Fruit fly (Drosophila melanogaster) whole organism, embryonic: ENCODE data around the gene Aatf.

Experiments
- Atf-2 ChIP-seq: fragments of 200-800 bp; sonication (Bioruptor generic); optimal IDR thresholded peaks from 2 replicates; lab custom pipeline; 2016; ENCODE audit warnings: missing biosample characterization, missing genetic modification characterization
- Awh ChIP-seq: fragments of 200-800 bp; sonication (Bioruptor generic); IDR thresholded peaks from 2 replicates; pipeline ENCODE4, ENCODE4 v1.3.6; 2022; ENCODE audit warnings: missing biosample characterization, missing genetic modification characterization
- Bgb ChIP-seq: fragments of 200-800 bp; sonication (Bioruptor generic); IDR thresholded peaks from 2 replicates; pipeline ENCODE4 v1.3.6; 2022; ENCODE audit warnings: missing biosample characterization, missing genetic modification characterization; ENCODE audit not compliant: partially characterized antibody
- CG10267 ChIP-seq: fragments of 200-800 bp; sonication (Bioruptor generic); optimal IDR thresholded peaks from 2 replicates; lab custom pipeline; 2018; ENCODE audit warnings: missing biosample characterization, mild to moderate bottlenecking, missing genetic modification characterization, moderate library complexity
- CG11504 ChIP-seq: fragments of 200-800 bp; sonication (Bioruptor generic); optimal IDR thresholded peaks from 3 replicates; lab custom pipeline; 2019; ENCODE audit warnings: missing biosample characterization, mild to moderate bottlenecking, missing genetic modification characterization, moderate library complexity
- CG11560 ChIP-seq: fragments of 200-800 bp; sonication (Bioruptor generic); IDR thresholded peaks from 3 replicates; pipeline ENCODE4 v1.3.6; 2022; ENCODE audit warnings: missing biosample characterization, missing genetic modification characterization
- CG13894 ChIP-seq: fragments of 200-800 bp; sonication (Bioruptor generic); optimal IDR thresholded peaks from 3 replicates; lab custom pipeline; 2018; ENCODE audit warnings: missing biosample characterization, mild to moderate bottlenecking, missing genetic modification characterization, moderate library complexity
- CG15601 ChIP-seq: fragments of 200-800 bp; sonication (Bioruptor generic); optimal IDR thresholded peaks from 3 replicates; lab custom pipeline; 2019; ENCODE audit warnings: missing biosample characterization, mild to moderate bottlenecking, missing genetic modification characterization, moderate library complexity
- CG17612 ChIP-seq: fragments of 200-800 bp; sonication (Bioruptor generic); IDR thresholded peaks from 2 replicates; pipeline ENCODE4 v1.3.6; 2022; ENCODE audit warnings: missing biosample characterization, missing genetic modification characterization
- CG17829 ChIP-seq: fragments of 200-800 bp; optimal IDR thresholded peaks from 2 replicates; lab custom pipeline; 2019; ENCODE audit warnings: missing biosample characterization, mild to moderate bottlenecking, missing genetic modification characterization, moderate library complexity
- CG1832 ChIP-seq: fragments of 200-800 bp; sonication (Bioruptor generic); optimal IDR thresholded peaks from 2 replicates; lab custom pipeline; 2017; ENCODE audit warnings: missing biosample characterization, mild to moderate bottlenecking, missing genetic modification characterization, inconsistent platforms
- CG18619 ChIP-seq: fragments of 200-800 bp; sonication (Bioruptor generic); optimal IDR thresholded peaks from 3 replicates; lab custom pipeline; 2017; ENCODE audit warnings: missing biosample characterization, mild to moderate bottlenecking, missing genetic modification characterization
- CG2202 ChIP-seq: fragments of 200-800 bp; sonication (Bioruptor generic); optimal IDR thresholded peaks from 2 replicates; lab custom pipeline; 2018; ENCODE audit warnings: missing biosample characterization, mild to moderate bottlenecking, missing genetic modification characterization
- CG31388 ChIP-seq: fragments of 200-800 bp; sonication (Bioruptor generic); optimal IDR thresholded peaks from 2 replicates; lab custom pipeline; 2016; ENCODE audit warnings: missing biosample characterization, missing genetic modification characterization
- CG31441 ChIP-seq: fragments of 200-800 bp; sonication (Bioruptor generic); IDR thresholded peaks from 2 replicates; pipeline ENCODE4 v1.3.6; 2022; ENCODE audit warnings: missing biosample characterization, missing genetic modification characterization
- CG34422 ChIP-seq: fragments of 200-800 bp; sonication (Bioruptor generic); IDR thresholded peaks from 3 replicates; pipeline ENCODE4 v1.3.6; 2022; ENCODE audit warnings: missing biosample characterization, missing genetic modification characterization
- CG4282 ChIP-seq: fragments of 200-800 bp; sonication (Bioruptor generic); optimal IDR thresholded peaks from 2 replicates; lab custom pipeline; 2016; ENCODE audit warnings: missing biosample characterization, missing genetic modification characterization
- CG4360 ChIP-seq: fragments of 200-800 bp; sonication (Bioruptor generic); IDR thresholded peaks from 2 replicates; pipeline ENCODE4 v1.3.6; 2022; ENCODE audit warnings: missing biosample characterization, missing genetic modification characterization
- CG6791 ChIP-seq: fragments of 200-800 bp; sonication (Bioruptor generic); IDR thresholded peaks from 3 replicates; pipeline ENCODE4 v1.3.6; 2022; ENCODE audit warnings: missing biosample characterization, missing genetic modification characterization; ENCODE audit not compliant: partially characterized antibody
- CG8388 ChIP-seq: fragments of 200-800 bp; sonication (Bioruptor generic); optimal IDR thresholded peaks from 2 replicates; lab custom pipeline; 2019; ENCODE audit warnings: missing biosample characterization, mild to moderate bottlenecking, missing genetic modification characterization, moderate library complexity
- CG8944 ChIP-seq: fragments of 200-800 bp; sonication (Bioruptor generic); optimal IDR thresholded peaks from 3 replicates; lab custom pipeline; 2016; ENCODE audit warnings: missing biosample characterization, missing genetic modification characterization
- CrebB ChIP-seq: fragments of 200-800 bp; sonication (Bioruptor generic); optimal IDR thresholded peaks from 3 replicates; lab custom pipeline; 2018; ENCODE audit warnings: missing biosample characterization, mild to moderate bottlenecking, missing genetic modification characterization
- Hr3 ChIP-seq: fragments of 200-800 bp; sonication (Bioruptor generic); optimal IDR thresholded peaks from 3 replicates; lab custom pipeline; 2016; ENCODE audit warnings: missing biosample characterization, missing genetic modification characterization
- Hr51 ChIP-seq, 2 experiments: fragments of 200-800 bp; sonication (Bioruptor generic); optimal IDR thresholded peaks; 2 replicates in 1 of 2; 3 replicates in 1 of 2; lab custom pipeline; 2016 to 2018; ENCODE audit warnings: missing biosample characterization in 2 of 2, missing genetic modification characterization in 2 of 2, mild to moderate bottlenecking in 1 of 2, moderate library complexity in 1 of 2
- NFAT ChIP-seq: fragments of 200-800 bp; sonication (Bioruptor generic); IDR thresholded peaks from 2 replicates; pipeline ENCODE4 v1.3.6; 2022; ENCODE audit warnings: missing biosample characterization, missing genetic modification characterization
- NK7.1 ChIP-seq: fragments of 200-800 bp; sonication (Bioruptor generic); optimal IDR thresholded peaks from 3 replicates; lab custom pipeline; 2016; ENCODE audit warnings: missing biosample characterization, missing genetic modification characterization
- Oli ChIP-seq: fragments of 200-800 bp; sonication (Bioruptor generic); optimal IDR thresholded peaks from 2 replicates; lab custom pipeline; 2018; ENCODE audit warnings: missing biosample characterization, mild to moderate bottlenecking, missing genetic modification characterization, moderate library complexity
- Rx ChIP-seq: fragments of 200-800 bp; sonication (Bioruptor generic); IDR thresholded peaks from 2 replicates; pipeline ENCODE4 v1.3.6; 2022; ENCODE audit warnings: missing biosample characterization, missing genetic modification characterization
- Usf ChIP-seq: fragments of 200-800 bp; sonication (Bioruptor generic); optimal IDR thresholded peaks from 2 replicates; lab custom pipeline; 2017; ENCODE audit warnings: missing genotype, missing biosample characterization, missing genetic modification characterization
- abd-A ChIP-seq: fragments of 200-800 bp; sonication (Bioruptor generic); optimal IDR thresholded peaks from 3 replicates; lab custom pipeline; 2019; ENCODE audit warnings: missing biosample characterization, mild to moderate bottlenecking, missing genetic modification characterization, moderate library complexity
- bbx ChIP-seq: fragments of 200-800 bp; sonication (Bioruptor generic); IDR thresholded peaks from 2 replicates; pipeline ENCODE4 v1.3.6; 2022; ENCODE audit warnings: missing biosample characterization, missing genetic modification characterization; ENCODE audit not compliant: partially characterized antibody
- cas ChIP-seq: fragments of 200-800 bp; sonication (Bioruptor generic); IDR thresholded peaks from 2 replicates; pipeline ENCODE4 v1.3.6; 2022; ENCODE audit warnings: missing biosample characterization, missing genetic modification characterization
- chm ChIP-seq: fragments of 200-800 bp; sonication (Bioruptor generic); IDR thresholded peaks from 2 replicates; pipeline ENCODE4 v1.3.6; 2022; ENCODE audit warnings: missing biosample characterization, missing genetic modification characterization
- dan ChIP-seq: fragments of 200-800 bp; sonication (Bioruptor generic); IDR thresholded peaks from 2 replicates; pipeline ENCODE4 v1.3.6; 2022; ENCODE audit warnings: missing biosample characterization, missing genetic modification characterization
- dysf ChIP-seq: fragments of 200-800 bp; sonication (Bioruptor generic); IDR thresholded peaks from 3 replicates; pipeline ENCODE4 v1.3.6; 2022; ENCODE audit warnings: missing biosample characterization, missing genetic modification characterization
- hth ChIP-seq: fragments of >200 bp; optimal IDR thresholded peaks from 2 replicates; lab custom pipeline; 2017; ENCODE audit warnings: inconsistent platforms
- lab ChIP-seq: fragments of 200-800 bp; sonication (Bioruptor generic); optimal IDR thresholded peaks from 3 replicates; lab custom pipeline; 2017; ENCODE audit warnings: missing biosample characterization, missing genetic modification characterization, mild to moderate bottlenecking, moderate library complexity, missing genetic modification reagents
- lmd ChIP-seq: fragments of 200-800 bp; sonication (Bioruptor generic); IDR thresholded peaks from 2 replicates; pipeline ENCODE4 v1.3.6; 2022; ENCODE audit warnings: missing biosample characterization, missing genetic modification characterization
- lola ChIP-seq, 3 experiments: fragments of >200 bp in 2 of 3; fragments of 200-800 bp in 1 of 3; sonication (Bioruptor generic) in 1 of 3; optimal IDR thresholded peaks; 2 replicates each; lab custom pipeline; 2017 to 2019; ENCODE audit warnings: missing biosample characterization in 3 of 3, missing genetic modification characterization in 3 of 3, mild to moderate bottlenecking in 1 of 3, moderate library complexity in 1 of 3
- mld ChIP-seq: fragments of 200-800 bp; sonication (Bioruptor generic); IDR thresholded peaks from 3 replicates; pipeline ENCODE4 v1.3.6; 2022; ENCODE audit warnings: missing biosample characterization, missing genetic modification characterization; ENCODE audit not compliant: partially characterized antibody
- nom ChIP-seq: fragments of 200-800 bp; sonication (Bioruptor generic); optimal IDR thresholded peaks from 2 replicates; lab custom pipeline; 2017; ENCODE audit warnings: missing biosample characterization, missing genetic modification characterization, mild to moderate bottlenecking, moderate library complexity, missing genetic modification reagents
- oc ChIP-seq: fragments of 200-800 bp; sonication (Bioruptor generic); optimal IDR thresholded peaks from 2 replicates; lab custom pipeline; 2018; ENCODE audit warnings: missing biosample characterization, mild to moderate bottlenecking, missing genetic modification characterization, moderate library complexity
- pho ChIP-seq: fragments of 200-800 bp; sonication (Bioruptor generic); optimal IDR thresholded peaks from 2 replicates; lab custom pipeline; 2016; ENCODE audit warnings: missing biosample characterization, missing genetic modification characterization
- schlank ChIP-seq: fragments of 200-800 bp; sonication (Bioruptor generic); optimal IDR thresholded peaks from 2 replicates; lab custom pipeline; 2018; ENCODE audit warnings: missing biosample characterization, mild to moderate bottlenecking, missing genetic modification characterization
- trh ChIP-seq: fragments of 200-800 bp; sonication (Bioruptor generic); optimal IDR thresholded peaks from 2 replicates; lab custom pipeline; 2016; ENCODE audit warnings: missing biosample characterization, missing genetic modification characterization
- unc-4 ChIP-seq: fragments of 200-800 bp; sonication (Bioruptor generic); IDR thresholded peaks from 2 replicates; pipeline ENCODE4 v1.3.6; 2022; ENCODE audit warnings: missing biosample characterization, missing genetic modification characterization; ENCODE audit not compliant: partially characterized antibody
- usp ChIP-seq: fragments of >200 bp; optimal IDR thresholded peaks from 2 replicates; lab custom pipeline; 2017; ENCODE audit warnings: missing biosample characterization, missing genetic modification characterization
- vvl ChIP-seq: fragments of 200-800 bp; sonication (Bioruptor generic); IDR thresholded peaks from 2 replicates; pipeline ENCODE4 v1.3.6; 2022; ENCODE audit warnings: missing biosample characterization, missing genetic modification characterization

Gene Aatf

DNA sequence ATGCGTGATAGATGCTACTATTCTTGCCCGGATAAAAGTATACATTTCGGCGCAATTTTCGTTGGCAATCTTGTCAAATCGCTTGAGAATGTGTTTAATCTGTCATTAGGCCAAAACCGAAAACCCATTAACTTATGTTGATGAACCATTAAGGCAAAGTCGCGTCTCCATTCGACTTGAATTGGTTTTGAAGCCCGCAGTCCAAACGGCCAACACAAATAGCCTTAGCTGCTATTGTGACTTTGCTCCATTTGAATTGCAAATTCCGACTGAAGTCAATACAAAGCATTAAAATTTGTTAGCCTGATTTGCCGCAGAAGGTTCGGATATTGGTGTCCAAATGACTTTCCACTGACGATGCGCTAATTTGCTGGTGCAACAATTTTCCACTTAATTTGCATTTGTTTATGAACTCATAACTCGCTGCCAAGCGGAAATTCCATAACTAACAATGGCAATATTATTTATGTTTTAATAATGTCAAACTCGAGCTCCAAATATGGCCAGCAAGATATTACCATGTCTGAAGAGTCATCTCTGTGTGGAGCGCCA is 11.0 kb upstream of the Aatf start (continued):
- TF ChIP-seq oc (tag; lab: Kevin White, UChicago) (peak; percentile 16), CG31441 (GFP tag; lab: Robert Waterston, UW) (no peak), CrebB (tag; lab: Kevin White, UChicago) (no peak), CG11504 (no peak), CG13894 (tag; lab: Kevin White, UChicago) (peak; percentile 1), Awh (GFP tag; lab: Robert Waterston, UW) (peak; percentile 69; the same call in 1 of the 2 replicates), CG4360 (GFP tag; lab: Robert Waterston, UW) (no peak), CG18619 (GFP tag; lab: Kevin White, UChicago) (no peak), dan (no peak), CG8944 (no peak), CG15601 (tag; lab: Kevin White, UChicago) (no peak), CG1832 (GFP tag; lab: Kevin White, UChicago) (no peak), CG6791 (GFP tag; lab: Robert Waterston, UW) (no peak), dysf (GFP tag; lab: Robert Waterston, UW) (no peak), Atf-2 (GFP tag; lab: Kevin White, UChicago) (no peak), CG8388 (GFP tag; lab: Kevin White, UChicago) (no peak), vvl (GFP tag; lab: Robert Waterston, UW) (peak; percentile 65; the same call in 1 of the 2 replicates), NK7.1 (GFP tag; lab: Kevin White, UChicago) (no peak), unc-4 (no peak), mld (GFP tag; lab: Robert Waterston, UW) (no peak), bbx (no peak), CG10267 (tag; lab: Kevin White, UChicago) (no peak), abd-A (tag; lab: Kevin White, UChicago) (peak; percentile 74), usp (GFP tag; lab: Kevin White, UChicago) (no peak), NFAT (GFP tag; lab: Robert Waterston, UW) (no peak), Usf (GFP tag; lab: Kevin White, UChicago) (no peak)

DNA sequence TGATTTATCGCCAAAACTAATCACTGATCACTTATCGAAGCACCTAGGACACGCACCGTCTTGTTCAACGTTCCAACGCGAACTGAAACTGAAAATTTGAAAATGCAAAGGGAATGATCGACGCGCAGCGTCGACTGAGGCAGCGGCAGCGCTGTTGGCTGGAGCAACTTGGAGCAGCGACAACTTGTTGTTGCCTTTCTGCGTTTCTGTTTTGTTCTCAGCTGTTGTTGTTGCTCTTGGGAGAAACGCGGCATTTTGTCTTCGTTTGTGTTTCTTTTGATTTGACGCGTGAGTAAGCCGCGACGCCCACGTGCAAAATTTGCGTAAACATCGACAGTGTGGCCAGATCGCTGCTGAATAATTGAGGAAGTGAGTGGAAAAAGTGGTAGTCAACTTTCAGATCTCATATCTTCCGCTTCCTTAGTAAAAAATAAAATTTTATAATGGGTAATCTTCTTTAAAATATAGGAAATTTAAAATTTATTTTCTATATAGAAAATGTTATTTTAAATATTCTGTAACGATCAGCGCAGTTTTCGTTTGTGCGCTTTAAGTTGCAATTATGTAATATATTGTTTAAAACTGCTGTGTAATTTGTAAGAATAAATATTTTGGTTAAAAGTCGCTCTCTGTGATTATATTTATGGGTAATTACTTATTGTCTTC is 8.3 kb upstream of the Aatf start, which contains the start of gene Tsp:
Gene Tsp, minus strand, starts transcription at position 90 of the 666 bp plus-strand sequence.
- no peak for TF ChIP-seq Hr51 (GFP tag; optimal IDR thresholded peaks at IDR 0.05; lab: Kevin White, UChicago)
- TF ChIP-seq CG4282 (GFP tag; lab: Kevin White, UChicago): no peak
- no peak for TF ChIP-seq CG31388 (GFP tag; lab: Kevin White, UChicago)
- TF ChIP-seq CG17829 (tag; lab: Kevin White, UChicago): no peak
- peak; percentile 64 for TF ChIP-seq abd-A (tag; lab: Kevin White, UChicago)
- 0 out of 2 replicates have a peak, but pooled peaks have one; percentile 18 for TF ChIP-seq Bgb (GFP tag; lab: Robert Waterston, UW)
- TF ChIP-seq lmd (GFP tag; lab: Robert Waterston, UW): no peak
- no peak for TF ChIP-seq lola (GFP tag; optimal IDR thresholded peaks at IDR 0.05; lab: Kevin White, UChicago)
- TF ChIP-seq CG11560 (tag; lab: Robert Waterston, UW): no peak
- no peak for TF ChIP-seq Oli
- TF ChIP-seq cas: no peak
- TF ChIP-seq hth (lab: Kevin White, UChicago): no peak
- TF ChIP-seq CG2202: no peak
- TF ChIP-seq pho (GFP tag; lab: Kevin White, UChicago): no peak
- TF ChIP-seq lab (GFP tag; lab: Kevin White, UChicago): peak; percentile 14
- TF ChIP-seq Rx (GFP tag; lab: Robert Waterston, UW): no peak
- no peak for TF ChIP-seq CG17612
- TF ChIP-seq CG6791 (GFP tag; lab: Robert Waterston, UW): no peak
- peak; percentile 35; the same call in 1 of the 2 replicates for TF ChIP-seq chm (GFP tag; lab: Robert Waterston, UW)
- TF ChIP-seq schlank: no peak
- peak; percentile 48; the same call in 1 of the 3 replicates for TF ChIP-seq CG34422 (GFP tag; lab: Robert Waterston, UW)
- no peak for TF ChIP-seq Hr3 (GFP tag; lab: Kevin White, UChicago)
- no peak for TF ChIP-seq trh (GFP tag; lab: Kevin White, UChicago)
- TF ChIP-seq nom (GFP tag; lab: Kevin White, UChicago): peak; percentile 46
- no peak for TF ChIP-seq mld (GFP tag; lab: Robert Waterston, UW)
- TF ChIP-seq CG18619 (GFP tag; lab: Kevin White, UChicago): no peak
